Fruit fly (Drosophila melanogaster) whole organism, embryonic: Measurements from ENCODE around the gene teq.

Experiments
- Asciz ChIP-seq: fragments of 200-800 bp; sonication (Bioruptor generic); optimal IDR thresholded peaks from 2 replicates; lab custom pipeline; 2017; ENCODE audit warnings: missing biosample characterization, mild to moderate bottlenecking, missing genetic modification characterization, missing genetic modification reagents
- CG10209 ChIP-seq: fragments of 200-800 bp; sonication (Bioruptor generic); optimal IDR thresholded peaks from 3 replicates; lab custom pipeline; 2017; ENCODE audit warnings: missing biosample characterization, mild to moderate bottlenecking, missing genetic modification characterization, missing genetic modification reagents
- CG14014 ChIP-seq: fragments of 200-800 bp; sonication (Bioruptor generic); IDR thresholded peaks from 2 replicates; pipeline ENCODE4 v1.3.6; 2022; ENCODE audit warnings: missing biosample characterization, missing genetic modification characterization
- CG14050 ChIP-seq: fragments of 200-800 bp; sonication (Bioruptor generic); IDR thresholded peaks from 3 replicates; pipeline ENCODE4 v1.3.6; 2022; ENCODE audit warnings: missing biosample characterization, missing genetic modification characterization
- CG15073 ChIP-seq: fragments of 200-800 bp; sonication (Bioruptor generic); optimal IDR thresholded peaks from 2 replicates; lab custom pipeline; 2016; ENCODE audit warnings: missing biosample characterization, missing genetic modification characterization
- CG15601 ChIP-seq: fragments of 200-800 bp; sonication (Bioruptor generic); optimal IDR thresholded peaks from 3 replicates; lab custom pipeline; 2019; ENCODE audit warnings: missing biosample characterization, mild to moderate bottlenecking, missing genetic modification characterization, moderate library complexity
- CG16813 ChIP-seq: fragments of 200-800 bp; sonication (Bioruptor generic); IDR thresholded peaks from 3 replicates; pipeline ENCODE4 v1.3.6; 2022; ENCODE audit warnings: missing biosample characterization, missing genetic modification characterization; ENCODE audit not compliant: partially characterized antibody
- CG17361 ChIP-seq: fragments of 200-800 bp; sonication (Bioruptor generic); IDR thresholded peaks from 3 replicates; pipeline ENCODE4 v1.3.6; 2022; ENCODE audit warnings: missing biosample characterization, missing genetic modification characterization
- CG17612 ChIP-seq: fragments of 200-800 bp; sonication (Bioruptor generic); IDR thresholded peaks from 2 replicates; pipeline ENCODE4 v1.3.6; 2022; ENCODE audit warnings: missing biosample characterization, missing genetic modification characterization
- CG18262 ChIP-seq: fragments of 200-800 bp; optimal IDR thresholded peaks from 3 replicates; lab custom pipeline; 2019; ENCODE audit warnings: missing biosample characterization, mild to moderate bottlenecking, missing genetic modification characterization, moderate library complexity
- CG2116 ChIP-seq: fragments of 200-800 bp; sonication (Bioruptor generic); optimal IDR thresholded peaks from 3 replicates; lab custom pipeline; 2018; ENCODE audit warnings: missing biosample characterization, mild to moderate bottlenecking, missing genetic modification characterization
- CG32772 ChIP-seq: fragments of 200-800 bp; sonication (Bioruptor generic); IDR thresholded peaks from 2 replicates; pipeline ENCODE4 v1.3.6; 2022; ENCODE audit warnings: missing biosample characterization, missing genetic modification characterization
- CG34224 ChIP-seq: fragments of 200-800 bp; sonication (Bioruptor generic); IDR thresholded peaks from 3 replicates; pipeline ENCODE4 v1.3.6; 2022; ENCODE audit warnings: missing biosample characterization, missing genetic modification characterization; ENCODE audit not compliant: partially characterized antibody
- CG6791 ChIP-seq: fragments of 200-800 bp; sonication (Bioruptor generic); IDR thresholded peaks from 3 replicates; pipeline ENCODE4 v1.3.6; 2022; ENCODE audit warnings: missing biosample characterization, missing genetic modification characterization; ENCODE audit not compliant: partially characterized antibody
- CG7839 ChIP-seq: fragments of 200-800 bp; sonication (Bioruptor generic); optimal IDR thresholded peaks from 3 replicates; lab custom pipeline; 2018; ENCODE audit warnings: missing biosample characterization, mild to moderate bottlenecking, missing genetic modification characterization, moderate library complexity
- CG7963 ChIP-seq: fragments of 200-800 bp; sonication (Bioruptor generic); IDR thresholded peaks from 3 replicates; pipeline ENCODE4 v1.3.6; 2022; ENCODE audit warnings: missing biosample characterization, missing genetic modification characterization; ENCODE audit not compliant: partially characterized antibody
- CG9876 ChIP-seq: fragments of 200-800 bp; sonication (Bioruptor generic); optimal IDR thresholded peaks from 2 replicates; lab custom pipeline; 2016; ENCODE audit warnings: missing biosample characterization, missing genetic modification characterization
- Camta ChIP-seq: fragments of 200-800 bp; sonication (Bioruptor generic); optimal IDR thresholded peaks from 2 replicates; lab custom pipeline; 2016; ENCODE audit warnings: missing biosample characterization, missing genetic modification characterization
- CoRest ChIP-seq: fragments of 200-800 bp; sonication (Bioruptor generic); optimal IDR thresholded peaks from 3 replicates; lab custom pipeline; 2018; ENCODE audit warnings: missing biosample characterization, mild to moderate bottlenecking, missing genetic modification characterization, moderate library complexity
- Eip74EF ChIP-seq, 2 experiments: fragments of 200-800 bp in 1 of 2; fragments of >200 bp in 1 of 2; sonication (Bioruptor generic) in 1 of 2; optimal IDR thresholded peaks; 2 replicates each; lab custom pipeline; 2017 to 2019; ENCODE audit warnings: missing biosample characterization in 2 of 2, missing genetic modification characterization in 2 of 2, mild to moderate bottlenecking in 1 of 2, moderate library complexity in 1 of 2
- Elba2 ChIP-seq: fragments of 200-800 bp; sonication (Bioruptor generic); optimal IDR thresholded peaks from 3 replicates; lab custom pipeline; 2016; ENCODE audit warnings: missing biosample characterization, missing genetic modification characterization
- H2.0 ChIP-seq: fragments of 200-800 bp; sonication (Bioruptor generic); IDR thresholded peaks from 2 replicates; pipeline ENCODE4 v1.3.6; 2022; ENCODE audit warnings: missing biosample characterization, missing genetic modification characterization
- Hr3 ChIP-seq: fragments of 200-800 bp; sonication (Bioruptor generic); optimal IDR thresholded peaks from 3 replicates; lab custom pipeline; 2016; ENCODE audit warnings: missing biosample characterization, missing genetic modification characterization
- Hr78 ChIP-seq, 2 experiments: fragments of 200-800 bp in 1 of 2; fragments of >200 bp in 1 of 2; sonication (Bioruptor generic) in 1 of 2; optimal IDR thresholded peaks; 2 replicates each; lab custom pipeline; 2017 to 2019; ENCODE audit warnings: missing biosample characterization in 2 of 2, missing genetic modification characterization in 2 of 2, mild to moderate bottlenecking in 1 of 2, moderate library complexity in 1 of 2
- Myb ChIP-seq: fragments of 200-800 bp; sonication (Bioruptor generic); optimal IDR thresholded peaks from 2 replicates; lab custom pipeline; 2016; ENCODE audit warnings: missing biosample characterization, missing genetic modification characterization
- Optix ChIP-seq: fragments of 200-800 bp; sonication (Bioruptor generic); IDR thresholded peaks from 3 replicates; pipeline ENCODE4 v1.3.6; 2022; ENCODE audit warnings: missing biosample characterization, missing genetic modification characterization
- Rfx ChIP-seq: fragments of 200-800 bp; sonication (Bioruptor generic); IDR thresholded peaks from 2 replicates; pipeline ENCODE4 v1.3.6; 2022; ENCODE audit warnings: missing biosample characterization, missing genetic modification characterization
- Side ChIP-seq: fragments of 200-800 bp; sonication (Bioruptor generic); optimal IDR thresholded peaks from 2 replicates; lab custom pipeline; 2016; ENCODE audit warnings: missing biosample characterization, missing genetic modification characterization
- ato ChIP-seq: fragments of 200-800 bp; sonication (Bioruptor generic); IDR thresholded peaks from 2 replicates; pipeline ENCODE4 v1.3.6; 2022; ENCODE audit warnings: missing biosample characterization, missing genetic modification characterization; ENCODE audit not compliant: partially characterized antibody
- bcd ChIP-seq: fragments of 200-800 bp; sonication (Bioruptor generic); optimal IDR thresholded peaks from 2 replicates; lab custom pipeline; 2017; ENCODE audit warnings: missing biosample characterization, mild to moderate bottlenecking, missing genetic modification characterization
- cg ChIP-seq: fragments of 200-800 bp; sonication (Bioruptor generic); optimal IDR thresholded peaks from 3 replicates; lab custom pipeline; 2019; ENCODE audit warnings: missing biosample characterization, mild to moderate bottlenecking, missing genetic modification characterization, moderate library complexity
- chinmo ChIP-seq: fragments of 200-800 bp; sonication (Bioruptor generic); IDR thresholded peaks from 4 replicates; pipeline ENCODE4 v1.3.6; 2022; ENCODE audit warnings: missing biosample characterization, missing genetic modification characterization; ENCODE audit not compliant: partially characterized antibody
- gcm ChIP-seq: fragments of 200-800 bp; sonication (Bioruptor generic); optimal IDR thresholded peaks from 2 replicates; lab custom pipeline; 2019; ENCODE audit warnings: missing biosample characterization, mild to moderate bottlenecking, missing genetic modification characterization, moderate library complexity
- gcm2 ChIP-seq: fragments of 200-800 bp; sonication (Bioruptor generic); optimal IDR thresholded peaks from 2 replicates; lab custom pipeline; 2016; ENCODE audit warnings: missing biosample characterization, missing genetic modification characterization
- hkb ChIP-seq, 2 experiments: fragments of 200-800 bp in 1 of 2; fragments of >200 bp in 1 of 2; sonication (Bioruptor generic) in 1 of 2; IDR thresholded peaks in 1 of 2; optimal IDR thresholded peaks in 1 of 2; 2 replicates each; pipeline versions ENCODE4 v1.3.6 to Lab custom; 2017 to 2022; ENCODE audit warnings: missing biosample characterization in 1 of 2, missing genetic modification characterization in 1 of 2
- klu ChIP-seq: fragments of 200-800 bp; sonication (Bioruptor generic); IDR thresholded peaks from 2 replicates; pipeline ENCODE4 v1.3.6; 2022; ENCODE audit warnings: missing biosample characterization, missing genetic modification characterization
- lov ChIP-seq, 2 experiments: fragments of 200-800 bp in 1 of 2; fragments of >200 bp in 1 of 2; sonication (Bioruptor generic) in 1 of 2; IDR thresholded peaks in 1 of 2; optimal IDR thresholded peaks in 1 of 2; 2 replicates in 1 of 2; 3 replicates in 1 of 2; pipeline versions ENCODE4 v1.3.6 to Lab custom; 2017 to 2022; ENCODE audit warnings: missing biosample characterization in 1 of 2, missing genetic modification characterization in 1 of 2
- luna ChIP-seq: fragments of 200-800 bp; sonication (Bioruptor generic); optimal IDR thresholded peaks from 2 replicates; lab custom pipeline; 2016; ENCODE audit warnings: missing biosample characterization, missing genetic modification characterization
- maf-S ChIP-seq: fragments of 200-800 bp; sonication (Bioruptor generic); optimal IDR thresholded peaks from 2 replicates; lab custom pipeline; 2016; ENCODE audit warnings: missing biosample characterization, missing genetic modification characterization
- otp ChIP-seq: fragments of 200-800 bp; sonication (Bioruptor generic); IDR thresholded peaks from 3 replicates; pipeline ENCODE4, ENCODE4 v1.3.6; 2022; ENCODE audit warnings: missing biosample characterization, missing genetic modification characterization
- pum ChIP-seq: fragments of 200-800 bp; sonication (Bioruptor generic); optimal IDR thresholded peaks from 2 replicates; lab custom pipeline; 2016; ENCODE audit warnings: missing biosample characterization, missing genetic modification characterization
- row ChIP-seq: fragments of 200-800 bp; sonication (Bioruptor generic); IDR thresholded peaks from 3 replicates; pipeline ENCODE4 v1.3.6; 2022; ENCODE audit warnings: missing biosample characterization, missing genetic modification characterization
- salm ChIP-seq: fragments of 200-800 bp; sonication (Bioruptor generic); optimal IDR thresholded peaks from 2 replicates; lab custom pipeline; 2018; ENCODE audit warnings: missing biosample characterization, mild to moderate bottlenecking, missing genetic modification characterization
- sqz ChIP-seq: fragments of 200-800 bp; sonication (Bioruptor generic); optimal IDR thresholded peaks from 3 replicates; lab custom pipeline; 2018; ENCODE audit warnings: missing biosample characterization, mild to moderate bottlenecking, missing genetic modification characterization
- stc ChIP-seq: fragments of 200-800 bp; sonication (Bioruptor generic); IDR thresholded peaks from 2 replicates; pipeline ENCODE4 v1.3.6; 2022; ENCODE audit warnings: missing biosample characterization, missing genetic modification characterization
- sug ChIP-seq: fragments of 200-800 bp; optimal IDR thresholded peaks from 2 replicates; lab custom pipeline; 2019; ENCODE audit warnings: missing biosample characterization, mild to moderate bottlenecking, missing genetic modification characterization, moderate library complexity
- tap ChIP-seq: fragments of 200-800 bp; optimal IDR thresholded peaks from 3 replicates; lab custom pipeline; 2019; ENCODE audit warnings: missing biosample characterization, mild to moderate bottlenecking, missing genetic modification characterization, moderate library complexity
- vfl ChIP-seq: fragments of 200-800 bp; sonication (Bioruptor generic); optimal IDR thresholded peaks from 2 replicates; lab custom pipeline; 2016; ENCODE audit warnings: missing biosample characterization, missing genetic modification characterization
- zf30C ChIP-seq: fragments of 200-800 bp; sonication (Bioruptor generic); optimal IDR thresholded peaks from 3 replicates; lab custom pipeline; 2018; ENCODE audit warnings: missing biosample characterization, mild to moderate bottlenecking, missing genetic modification characterization

The teq gene

dm6 chr3L:9134349-9134748 lies 59.9 kb downstream of the teq start, which contains the start of the genes bol and Dhpr (continued):
- TF ChIP-seq CG7839 (tag; lab: Kevin White, UChicago) (no peak), otp (no peak), maf-S (GFP tag; lab: Kevin White, UChicago) (no peak), CG18262 (tag; lab: Kevin White, UChicago) (no peak), Asciz (GFP tag; lab: Kevin White, UChicago) (peak; percentile 39), pum (GFP tag; lab: Kevin White, UChicago) (no peak), lov (optimal IDR thresholded peaks at IDR 0.05; lab: Kevin White, UChicago) (no peak), lov (GFP tag; IDR thresholded peaks at IDR 0.05; lab: Robert Waterston, UW) (peak; percentile 59; the same call in 1 of the 3 replicates), CG17361 (no peak), CG15601 (tag; lab: Kevin White, UChicago) (no peak), row (GFP tag; lab: Robert Waterston, UW) (peak; percentile 44; the same call in 2 of the 3 replicates), Myb (GFP tag; lab: Kevin White, UChicago) (peak; percentile 60), CG7963 (GFP tag; lab: Robert Waterston, UW) (no peak), bcd (peak; percentile 3), Eip74EF (GFP tag; optimal IDR thresholded peaks at IDR 0.05; lab: Kevin White, UChicago) (no peak), sqz (GFP tag; lab: Kevin White, UChicago) (peak; percentile 49), Side (GFP tag; lab: Kevin White, UChicago) (no peak), CG14050 (GFP tag; lab: Robert Waterston, UW) (no peak), CG9876 (no peak), H2.0 (GFP tag; lab: Robert Waterston, UW) (no peak), tap (tag; lab: Kevin White, UChicago) (no peak), CG6791 (0 out of 3 replicates have a peak, but pooled peaks have one; percentile 52), Elba2 (GFP tag; lab: Kevin White, UChicago) (no peak), CG34224 (no peak), CG14014 (GFP tag; lab: Robert Waterston, UW) (0 out of 2 replicates have a peak, but pooled peaks have one; percentile 6), CG16813 (GFP tag; lab: Robert Waterston, UW) (peak; percentile 27; the same call in 1 of the 3 replicates), salm (tag; lab: Kevin White, UChicago) (no peak), gcm2 (no peak), hkb (optimal IDR thresholded peaks at IDR 0.05; lab: Kevin White, UChicago) (no peak), hkb (GFP tag; IDR thresholded peaks at IDR 0.05; lab: Robert Waterston, UW) (peak; percentile 33; the same call in 1 of the 2 replicates), CG10209 (GFP tag; lab: Kevin White, UChicago) (no peak), CG32772 (GFP tag; lab: Robert Waterston, UW) (no peak), Hr3 (GFP tag; lab: Kevin White, UChicago) (no peak), klu (no peak), chinmo (GFP tag; lab: Robert Waterston, UW) (peak; percentile 84; the same call in 3 of the 4 replicates), CG2116 (GFP tag; lab: Kevin White, UChicago) (peak; percentile 15), sug (no peak), luna (GFP tag; lab: Kevin White, UChicago) (no peak), Optix (no peak), CG17612 (GFP tag; lab: Robert Waterston, UW) (no peak), gcm (GFP tag; lab: Kevin White, UChicago) (no peak), zf30C (GFP tag; lab: Kevin White, UChicago) (no peak), ato (GFP tag; lab: Robert Waterston, UW) (peak; percentile 39; the same call in 1 of the 2 replicates), cg (GFP tag; lab: Kevin White, UChicago) (no peak), CoRest (tag; lab: Kevin White, UChicago) (no peak), CG15073 (GFP tag; lab: Kevin White, UChicago) (no peak), Hr78 (GFP tag; optimal IDR thresholded peaks at IDR 0.05; lab: Kevin White, UChicago) (no peak), vfl (no peak), Camta (GFP tag; lab: Kevin White, UChicago) (no peak), Rfx (GFP tag; lab: Robert Waterston, UW) (peak; percentile 57; the same call in 1 of the 2 replicates), stc (GFP tag; lab: Robert Waterston, UW) (no peak)
